Worm (Caenorhabditis elegans): ENCODE results near the gene aptf-1.

aptf-1 gene

DNA sequence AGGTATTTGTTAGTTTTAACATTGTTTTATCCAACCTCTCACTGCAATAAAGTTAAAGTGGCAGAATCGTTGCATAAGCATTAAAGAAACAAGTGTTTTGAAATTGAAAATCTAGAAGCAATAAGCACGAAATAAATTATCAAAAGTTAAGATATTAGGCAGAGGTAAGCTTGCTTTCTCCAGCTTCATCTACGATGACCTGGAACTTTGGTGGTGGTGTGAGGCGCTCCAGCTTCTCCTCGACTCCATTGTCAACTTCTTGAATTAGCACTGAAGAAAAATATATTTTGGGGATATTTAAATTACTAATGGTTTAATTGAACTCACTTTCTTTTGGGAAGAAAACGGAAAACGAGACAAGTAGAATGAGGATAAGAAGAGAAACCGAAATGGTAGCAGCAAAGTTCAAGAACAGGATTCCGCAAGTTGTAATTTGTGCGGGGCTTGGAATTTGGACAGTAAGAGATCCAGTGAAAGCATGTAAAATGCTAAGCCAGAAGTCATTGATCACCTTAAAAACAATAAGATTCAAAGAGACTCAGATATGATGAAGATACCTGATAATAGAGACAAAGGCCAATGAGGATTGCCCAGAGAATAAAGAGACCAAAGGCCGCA lies 39.0 kb downstream of the aptf-1 start:
- TF ChIP-seq nfya-1 (tag; optimal IDR thresholded peaks at IDR 0.05) (no peak), unc-3 (GFP tag; conservative IDR thresholded peaks at IDR 0.05) (no peak), unc-3 (tag; optimal IDR thresholded peaks at IDR 0.05) (no peak), T23F11.4 (GFP tag; optimal IDR thresholded peaks at IDR 0.05) (no peak), F13H6.1 (tag; optimal IDR thresholded peaks at IDR 0.05) (no peak), pha-4 (tag; optimal IDR thresholded peaks at IDR 0.05) (no peak), ref-2 (tag; optimal IDR thresholded peaks at IDR 0.05) (no peak), elt-2 (tag; optimal IDR thresholded peaks at IDR 0.05) (no peak), fkh-10 (GFP tag; optimal IDR thresholded peaks at IDR 0.05) (no peak), pqm-1 (tag; optimal IDR thresholded peaks at IDR 0.05) (no peak), ceh-19 (GFP tag; optimal IDR thresholded peaks at IDR 0.05) (no peak), pros-1 (tag; optimal IDR thresholded peaks at IDR 0.05) (no peak), K09A11.1 (tag; optimal IDR thresholded peaks at IDR 0.05; ENCODE audit: insufficient read depth) (no peak), odd-2 (tag; optimal IDR thresholded peaks at IDR 0.05) (no peak), ceh-45 (GFP tag; IDR thresholded peaks at IDR 0.05) (no peak)

DNA sequence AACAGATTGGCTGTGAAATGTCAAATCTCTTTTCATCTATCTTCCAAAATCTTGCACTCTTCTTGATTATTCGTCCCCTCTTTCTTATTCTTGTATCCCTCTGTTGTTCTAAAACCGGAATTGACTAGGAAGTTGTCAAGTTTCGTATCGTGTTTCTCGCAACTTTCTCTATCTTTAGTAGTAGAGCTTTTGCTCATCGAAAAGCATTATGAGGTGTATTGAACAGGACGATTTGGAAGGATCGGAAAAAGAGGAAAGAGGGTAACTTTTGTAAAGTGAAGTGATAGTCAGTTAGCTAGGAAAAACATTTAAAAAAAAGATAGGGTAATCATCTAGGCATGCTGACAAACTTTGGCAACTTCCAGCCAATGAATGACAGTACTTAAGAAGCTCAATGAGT lies 41.7 kb downstream of the aptf-1 start:
- TF ChIP-seq hlh-6 (tag; optimal IDR thresholded peaks at IDR 0.05), result no peak
- no peak for TF ChIP-seq fax-1 (tag; optimal IDR thresholded peaks at IDR 0.05)
- TF ChIP-seq K09A11.1 (tag; optimal IDR thresholded peaks at IDR 0.05; ENCODE audit: insufficient read depth), result no peak
- no peak for TF ChIP-seq nhr-11 (tag; optimal IDR thresholded peaks at IDR 0.05)
- no peak for TF ChIP-seq ceh-14 (tag; optimal IDR thresholded peaks at IDR 0.05)
- no peak for TF ChIP-seq tbx-2 (tag; optimal IDR thresholded peaks at IDR 0.05)
- TF ChIP-seq K02D7.2 (tag; optimal IDR thresholded peaks at IDR 0.05), result no peak
- TF ChIP-seq sox-2 (GFP tag; IDR thresholded peaks at IDR 0.05), result no peak
- TF ChIP-seq unc-86 (tag; optimal IDR thresholded peaks at IDR 0.05), result no peak
- no peak for TF ChIP-seq ceh-22 (tag; optimal IDR thresholded peaks at IDR 0.05)
- TF ChIP-seq syd-9 (tag; optimal IDR thresholded peaks at IDR 0.05), result no peak
- no peak for TF ChIP-seq mec-3 (tag; optimal IDR thresholded peaks at IDR 0.05; ENCODE audit: borderline replicate concordance)
- TF ChIP-seq pros-1 (tag; optimal IDR thresholded peaks at IDR 0.05), result no peak

DNA sequence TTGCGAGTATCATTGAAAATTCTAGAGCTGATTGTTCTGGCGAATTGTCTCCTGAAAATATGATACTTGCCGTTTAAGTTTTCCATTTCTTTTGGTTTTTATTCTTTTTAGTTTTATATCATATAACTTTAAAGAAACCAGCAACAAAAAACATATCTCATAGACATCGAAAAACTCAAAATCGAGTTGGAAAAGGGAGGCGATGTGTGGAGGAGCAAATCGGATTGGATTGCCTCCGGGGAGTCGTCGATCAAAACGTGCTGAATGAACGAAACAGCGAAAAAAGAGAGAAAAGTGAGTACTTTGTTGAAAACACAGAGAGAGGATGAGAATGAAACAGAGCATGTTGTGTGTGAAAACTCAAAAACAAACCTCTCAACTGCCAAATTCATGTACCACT lies 42.4 kb downstream of the aptf-1 start:
- TF ChIP-seq unc-42 (tag; optimal IDR thresholded peaks at IDR 0.05) (peak; percentile 24), pha-4 (tag; optimal IDR thresholded peaks at IDR 0.05) (no peak)

DNA sequence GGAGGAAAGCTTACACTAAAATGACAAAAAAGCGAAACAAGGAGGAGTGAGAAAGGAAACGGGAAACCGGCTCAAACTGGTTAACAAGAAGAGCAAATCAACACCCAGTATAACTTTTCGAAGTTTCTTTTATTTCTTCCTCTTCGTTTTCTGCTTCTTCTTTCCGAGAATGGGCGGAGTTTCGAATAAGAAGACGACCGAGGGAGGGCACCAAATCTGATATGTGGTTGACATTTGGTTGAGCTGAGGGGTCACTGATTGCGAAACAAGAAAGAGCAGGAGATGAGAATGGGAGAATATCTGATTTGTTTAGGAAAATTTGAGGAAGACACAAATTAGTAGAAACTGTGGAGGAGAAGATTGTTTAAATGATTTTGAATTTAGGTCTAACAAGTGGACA lies 43.8 kb downstream of the aptf-1 start:
- no peak for TF ChIP-seq Y22D7AL.16 (tag; optimal IDR thresholded peaks at IDR 0.05)
- no peak for TF ChIP-seq ceh-18 (tag; optimal IDR thresholded peaks at IDR 0.05)
- no peak for TF ChIP-seq dmd-4 (tag; optimal IDR thresholded peaks at IDR 0.05; ENCODE audit: borderline replicate concordance)
- TF ChIP-seq ref-2 (tag; optimal IDR thresholded peaks at IDR 0.05), result no peak
- TF ChIP-seq unc-42 (tag; optimal IDR thresholded peaks at IDR 0.05), result peak; percentile 55
- no peak for TF ChIP-seq elt-4 (tag; optimal IDR thresholded peaks at IDR 0.05)
- TF ChIP-seq che-1 (tag; optimal IDR thresholded peaks at IDR 0.05), result no peak
- TF ChIP-seq unc-55 (GFP tag; optimal IDR thresholded peaks at IDR 0.05), result no peak
- TF ChIP-seq fkh-6 (tag; optimal IDR thresholded peaks at IDR 0.05), result no peak

DNA sequence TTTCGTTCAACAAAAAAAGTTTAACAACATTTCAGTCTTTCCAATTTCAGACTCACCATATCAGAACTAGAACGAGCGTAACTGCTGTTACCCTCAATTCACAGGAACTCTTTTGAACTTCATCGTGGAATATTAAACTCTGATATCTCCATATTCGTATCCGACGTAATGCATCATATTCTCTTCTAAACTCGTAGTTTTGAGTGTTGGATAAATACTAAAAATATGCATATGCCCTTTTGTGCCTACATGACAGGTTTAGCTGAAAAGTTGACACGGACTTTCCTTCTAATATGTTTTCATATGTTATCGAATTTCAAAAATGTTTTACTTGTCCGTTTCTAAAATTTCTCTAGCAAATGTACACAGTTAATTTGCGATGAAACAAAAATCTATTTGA lies 44.3 kb downstream of the aptf-1 start, which contains the start of gene twk-49:
Gene twk-49 (minus strand): TSS at position 101 of the 400 bp plus-strand sequence.
- TF ChIP-seq ama-1 (optimal IDR thresholded peaks at IDR 0.05), result no peak
- TF ChIP-seq lim-6 (tag; optimal IDR thresholded peaks at IDR 0.05), result no peak
- TF ChIP-seq nfya-1 (tag; optimal IDR thresholded peaks at IDR 0.05), result no peak
- no peak for TF ChIP-seq K09A11.1 (tag; optimal IDR thresholded peaks at IDR 0.05; ENCODE audit: insufficient read depth)
- TF ChIP-seq nhr-232 (tag; optimal IDR thresholded peaks at IDR 0.05), result no peak
- TF ChIP-seq dve-1 (tag; optimal IDR thresholded peaks at IDR 0.05), result no peak
- no peak for TF ChIP-seq ceh-48 (tag; optimal IDR thresholded peaks at IDR 0.05)
- TF ChIP-seq ceh-18 (tag; optimal IDR thresholded peaks at IDR 0.05), result no peak
- no peak for TF ChIP-seq hlh-6 (tag; optimal IDR thresholded peaks at IDR 0.05)
- no peak for TF ChIP-seq madf-2 (tag; optimal IDR thresholded peaks at IDR 0.05)
- TF ChIP-seq pros-1 (tag; optimal IDR thresholded peaks at IDR 0.05), result no peak
- TF ChIP-seq ahr-1 (tag; optimal IDR thresholded peaks at IDR 0.05), result no peak
- TF ChIP-seq syd-9 (tag; optimal IDR thresholded peaks at IDR 0.05), result no peak
- TF ChIP-seq ref-2 (tag; optimal IDR thresholded peaks at IDR 0.05), result no peak
- TF ChIP-seq elt-2 (tag; optimal IDR thresholded peaks at IDR 0.05), result no peak

All from whole organism, late embryonic.